Worm (Caenorhabditis elegans) whole organism, L3 larva: Measurements from ENCODE around the gene mon-2.

Source experiments
- R02D3.7 ChIP-seq: fragments of 150-350 bp; optimal IDR thresholded peaks from 2 replicates; lab custom pipeline; 2014; ENCODE audit warnings: missing biosample characterization, missing genetic modification characterization
- ZK546.5 ChIP-seq: sonication (generic microtip); optimal IDR thresholded peaks from 2 replicates; lab custom pipeline; 2017; ENCODE audit warnings: missing biosample characterization, missing genetic modification characterization
- aly-2 ChIP-seq: fragments of 150-350 bp; optimal IDR thresholded peaks from 2 replicates; lab custom pipeline; 2014; ENCODE audit warnings: missing biosample characterization, missing genetic modification characterization
- ama-1 ChIP-seq: fragments of 150-350 bp; optimal IDR thresholded peaks from 2 replicates; lab custom pipeline; 2018
- ceh-16 ChIP-seq: sonication (generic microtip); optimal IDR thresholded peaks from 2 replicates; lab custom pipeline; 2017; ENCODE audit warnings: missing biosample characterization, missing genetic modification characterization
- ceh-28 ChIP-seq: fragments of 150-350 bp; optimal IDR thresholded peaks from 2 replicates; lab custom pipeline; 2014; ENCODE audit warnings: missing biosample characterization, missing genetic modification reagents, missing genetic modification characterization
- ceh-82 ChIP-seq: fragments of 150-350 bp; optimal IDR thresholded peaks from 2 replicates; lab custom pipeline; 2014; ENCODE audit warnings: missing biosample characterization, missing genetic modification characterization
- ceh-9 ChIP-seq: sonication (generic microtip); optimal IDR thresholded peaks from 2 replicates; lab custom pipeline; 2018; ENCODE audit warnings: missing biosample characterization, missing genetic modification characterization
- egl-5 ChIP-seq: fragments of 150-350 bp; optimal IDR thresholded peaks from 2 replicates; lab custom pipeline; 2017; ENCODE audit warnings: missing biosample characterization, missing genetic modification reagents, missing genetic modification characterization, inconsistent platforms
- elt-2 ChIP-seq: sonication (generic microtip); optimal IDR thresholded peaks from 2 replicates; lab custom pipeline; 2016; ENCODE audit warnings: missing genetic modification reagents, mild to moderate bottlenecking, missing genetic modification characterization, missing compliant biosample characterization
- elt-3 ChIP-seq, 3 experiments: fragments of 150-350 bp in 1 of 3; sonication (generic microtip) in 2 of 3; optimal IDR thresholded peaks; 2 replicates in 2 of 3; 4 replicates in 1 of 3; lab custom pipeline; 2014 to 2017; ENCODE audit warnings: missing biosample characterization in 3 of 3, missing genetic modification characterization in 3 of 3
- eor-1 ChIP-seq, 2 experiments: fragments of 150-350 bp; optimal IDR thresholded peaks; 2 replicates each; lab custom pipeline; 2014 to 2018; ENCODE audit warnings: missing biosample characterization in 2 of 2, missing genetic modification characterization in 2 of 2
- fkh-10 ChIP-seq: sonication (generic microtip); optimal IDR thresholded peaks from 2 replicates; lab custom pipeline; 2017; ENCODE audit warnings: missing biosample characterization, missing genetic modification reagents, missing genetic modification characterization
- fkh-2 ChIP-seq: fragments of 150-350 bp; optimal IDR thresholded peaks from 2 replicates; lab custom pipeline; 2014; ENCODE audit warnings: missing biosample characterization, missing genetic modification reagents, missing genetic modification characterization
- fos-1 ChIP-seq: fragments of 150-350 bp; optimal IDR thresholded peaks from 2 replicates; lab custom pipeline; 2014; ENCODE audit warnings: missing biosample characterization, missing genetic modification characterization
- hmg-11 ChIP-seq: sonication (generic microtip); optimal IDR thresholded peaks from 2 replicates; lab custom pipeline; 2016; ENCODE audit warnings: missing genetic modification characterization, missing compliant biosample characterization
- jun-1 ChIP-seq: fragments of 150-350 bp; optimal IDR thresholded peaks from 2 replicates; lab custom pipeline; 2014; ENCODE audit warnings: missing biosample characterization, missing genetic modification reagents, missing genetic modification characterization
- lin-15B ChIP-seq: fragments of 150-350 bp; optimal IDR thresholded peaks from 2 replicates; lab custom pipeline; 2014; ENCODE audit warnings: missing biosample characterization, missing genetic modification characterization
- lin-39 ChIP-seq: fragments of 150-350 bp; optimal IDR thresholded peaks from 2 replicates; lab custom pipeline; 2018; ENCODE audit warnings: missing biosample characterization, missing genetic modification reagents, missing genetic modification characterization
- lsy-12 ChIP-seq: sonication (generic microtip); optimal IDR thresholded peaks from 2 replicates; lab custom pipeline; 2016; ENCODE audit warnings: mild to moderate bottlenecking, missing genetic modification characterization, missing compliant biosample characterization
- mdl-1 ChIP-seq: fragments of 150-350 bp; optimal IDR thresholded peaks from 2 replicates; lab custom pipeline; 2014; ENCODE audit warnings: missing biosample characterization, missing genetic modification characterization
- nfya-1 ChIP-seq: sonication (generic microtip); optimal IDR thresholded peaks from 2 replicates; lab custom pipeline; 2017; ENCODE audit warnings: missing genetic modification characterization, mild to moderate bottlenecking, missing compliant biosample characterization, antibody characterized with exemption, moderate library complexity; ENCODE audit not compliant: insufficient read depth
- nhr-23 ChIP-seq: fragments of 150-350 bp; optimal IDR thresholded peaks from 2 replicates; lab custom pipeline; 2014; ENCODE audit warnings: missing biosample characterization, missing genetic modification reagents, missing genetic modification characterization
- nhr-25 ChIP-seq: sonication (generic microtip); optimal IDR thresholded peaks from 2 replicates; lab custom pipeline; 2017; ENCODE audit warnings: missing biosample characterization, missing genetic modification characterization
- nhr-28 ChIP-seq: fragments of 150-350 bp; optimal IDR thresholded peaks from 2 replicates; lab custom pipeline; 2014; ENCODE audit warnings: missing biosample characterization, missing genetic modification characterization
- nhr-76 ChIP-seq: fragments of 150-350 bp; sonication (generic microtip); optimal IDR thresholded peaks from 5 replicates; lab custom pipeline; 2014; ENCODE audit warnings: missing biosample characterization, missing genetic modification characterization
- nhr-77 ChIP-seq: fragments of 150-350 bp; optimal IDR thresholded peaks from 2 replicates; lab custom pipeline; 2014; ENCODE audit warnings: missing biosample characterization, missing genetic modification characterization
- pha-4 ChIP-seq: fragments of 150-350 bp; optimal IDR thresholded peaks from 2 replicates; lab custom pipeline; 2014; ENCODE audit warnings: missing biosample characterization, missing genetic modification reagents, missing genetic modification characterization
- pqm-1 ChIP-seq: fragments of 150-350 bp; optimal IDR thresholded peaks from 2 replicates; lab custom pipeline; 2017; ENCODE audit warnings: missing biosample characterization, missing genetic modification characterization, inconsistent platforms
- sea-2 ChIP-seq: fragments of 150-350 bp; sonication (generic microtip); optimal IDR thresholded peaks from 4 replicates; lab custom pipeline; 2014; ENCODE audit warnings: missing biosample characterization, missing genetic modification reagents, missing genetic modification characterization
- snpc-4 ChIP-seq: fragments of 150-350 bp; optimal IDR thresholded peaks from 2 replicates; lab custom pipeline; 2014; ENCODE audit warnings: missing biosample characterization, missing genetic modification characterization
- tbx-2 ChIP-seq: sonication (generic microtip); optimal IDR thresholded peaks from 2 replicates; lab custom pipeline; 2016; ENCODE audit warnings: mild to moderate bottlenecking, missing genetic modification characterization, missing compliant biosample characterization
- unc-39 ChIP-seq: sonication (generic microtip); optimal IDR thresholded peaks from 4 replicates; lab custom pipeline; 2017; ENCODE audit warnings: missing biosample characterization, missing genetic modification characterization
- unc-62 ChIP-seq: fragments of 150-350 bp; sonication (generic microtip); optimal IDR thresholded peaks from 4 replicates; lab custom pipeline; 2014; ENCODE audit warnings: missing biosample characterization, missing genetic modification reagents, missing genetic modification characterization
- zag-1 ChIP-seq: fragments of 150-350 bp; optimal IDR thresholded peaks from 2 replicates; lab custom pipeline; 2014; ENCODE audit warnings: missing biosample characterization, missing genetic modification characterization
- ztf-4 ChIP-seq: fragments of 150-350 bp; optimal IDR thresholded peaks from 2 replicates; lab custom pipeline; 2014; ENCODE audit warnings: missing biosample characterization, missing genetic modification characterization

mon-2 gene

DNA sequence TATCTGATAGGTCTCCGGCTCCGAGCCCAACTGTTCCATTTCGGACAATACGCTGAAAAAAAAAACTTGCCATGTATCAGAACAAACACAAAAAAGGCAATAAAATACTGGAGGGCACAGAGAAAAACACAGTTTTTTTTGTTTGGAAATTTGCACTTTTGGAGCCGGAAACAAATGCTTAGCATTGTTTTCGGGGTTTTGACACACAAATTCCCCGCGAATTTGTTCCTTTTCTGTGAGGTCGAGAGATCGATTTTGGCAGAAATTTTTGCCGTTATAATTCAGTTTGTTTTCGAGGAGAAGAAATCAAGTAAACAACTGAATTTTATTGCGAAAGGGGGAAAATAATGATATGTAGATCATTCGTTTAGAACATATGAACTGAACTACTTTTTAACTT is 40.0 kb upstream of the mon-2 start, which contains the start of gene K08E4.2:
Gene K08E4.2, minus strand, starts transcription at position 54 of the 400 bp plus-strand sequence.
- TF ChIP-seq ama-1 (lab: Kevin White, UChicago) (no peak), pha-4 (no peak), nfya-1 (tag; lab: Kevin White, UChicago) (no peak), hmg-11 (no peak), fkh-2 (tag; lab: Kevin White, UChicago) (no peak), nhr-23 (tag; lab: Kevin White, UChicago) (no peak), pqm-1 (no peak), nhr-77 (tag; lab: Kevin White, UChicago) (no peak), elt-2 (tag; lab: Kevin White, UChicago) (no peak), unc-39 (no peak), ceh-28 (no peak)

DNA sequence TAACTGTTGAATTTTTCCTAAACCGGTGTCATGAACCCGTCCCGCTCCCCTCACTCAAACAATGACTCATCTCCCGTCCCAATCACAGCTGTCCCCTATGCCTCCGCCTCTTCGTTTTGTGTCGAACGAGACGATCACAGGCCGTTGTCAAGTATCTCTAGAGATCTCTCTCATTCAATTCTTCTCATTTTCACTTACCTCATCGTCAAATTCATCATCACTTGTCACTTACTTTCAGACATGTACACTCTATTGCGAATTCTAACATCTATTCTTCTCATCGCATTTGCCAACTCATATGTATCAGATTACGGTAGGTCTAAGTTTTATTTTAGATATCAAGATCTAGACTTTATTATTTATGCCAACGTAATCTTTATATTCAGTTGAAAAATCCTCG is 39.1 kb upstream of the mon-2 start, which contains the start of gene K08E4.3:
Gene K08E4.3, plus strand, starts transcription at position 235 of the 400 bp plus-strand sequence.
- no peak for TF ChIP-seq jun-1 (tag; lab: Kevin White, UChicago)
- TF ChIP-seq snpc-4 (tag; lab: Kevin White, UChicago) = no peak
- no peak for TF ChIP-seq nhr-76 (tag; lab: Kevin White, UChicago)
- no peak for TF ChIP-seq fkh-10 (GFP tag; lab: Kevin White, UChicago)
- no peak for TF ChIP-seq lin-39 (tag; lab: Kevin White, UChicago)
- no peak for TF ChIP-seq lin-15B (tag; lab: Kevin White, UChicago)
- peak; percentile 55 for TF ChIP-seq nfya-1 (tag; lab: Kevin White, UChicago)
- peak; percentile 33 for TF ChIP-seq unc-62 (GFP tag; lab: Kevin White, UChicago)

DNA sequence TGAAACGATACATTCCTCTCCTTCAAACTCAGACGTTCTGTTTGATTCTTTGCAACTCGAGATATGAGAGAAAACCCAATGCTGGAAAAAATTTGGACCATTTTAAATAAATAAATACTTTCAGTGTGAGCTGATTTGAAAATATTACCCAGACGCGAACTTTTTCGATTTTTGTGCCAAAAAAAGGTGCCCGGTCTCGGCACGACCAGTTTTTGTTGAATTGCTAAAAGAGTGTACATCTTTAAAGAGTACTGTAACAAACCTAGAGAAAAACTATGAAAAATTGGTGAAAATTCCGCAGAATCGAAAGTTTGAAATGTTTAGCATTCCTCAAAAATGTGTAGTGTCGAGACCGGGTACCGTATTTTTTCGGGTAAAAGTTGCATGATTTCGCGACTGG is 35.4 kb upstream of the mon-2 start, which contains the start of gene K08E4.8:
Gene K08E4.8, minus strand, starts transcription at position 101 of the 400 bp plus-strand sequence.
- TF ChIP-seq snpc-4 (tag; lab: Kevin White, UChicago) = no peak
- no peak for TF ChIP-seq pha-4
- TF ChIP-seq unc-39 = no peak
- TF ChIP-seq sea-2 = no peak
- TF ChIP-seq fkh-2 (tag; lab: Kevin White, UChicago) = no peak
- TF ChIP-seq jun-1 (tag; lab: Kevin White, UChicago) = no peak
- no peak for TF ChIP-seq hmg-11
- no peak for TF ChIP-seq nfya-1 (tag; lab: Kevin White, UChicago)
- TF ChIP-seq unc-62 (GFP tag; lab: Kevin White, UChicago) = no peak
- TF ChIP-seq zag-1 = no peak
- no peak for TF ChIP-seq pqm-1
- TF ChIP-seq R02D3.7 = no peak
- TF ChIP-seq aly-2 = no peak
- no peak for TF ChIP-seq nhr-28

DNA sequence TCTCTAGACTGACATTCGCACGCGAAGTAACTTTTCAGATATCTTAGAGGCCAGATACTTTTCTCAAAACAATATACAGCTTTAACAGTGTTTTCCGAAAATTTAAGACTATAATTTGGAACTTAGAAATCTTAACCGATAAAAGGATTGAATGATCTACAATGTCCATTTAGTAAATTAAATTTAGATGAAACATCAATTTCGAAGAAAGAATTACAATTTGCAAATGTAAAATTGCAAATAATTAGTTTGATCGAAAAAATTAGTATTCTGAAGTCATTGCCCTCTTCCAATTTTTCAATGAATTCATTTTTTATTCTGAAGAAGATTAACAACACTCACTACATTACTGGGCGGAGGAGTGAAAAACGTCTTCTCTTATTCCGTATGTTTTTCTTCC is 28.0 kb upstream of the mon-2 start, which contains the start of gene bath-37:
Gene bath-37, plus strand, starts transcription at position 301 of the 400 bp plus-strand sequence.
- TF ChIP-seq nhr-25 (tag; lab: Kevin White, UChicago) = no peak
- TF ChIP-seq tbx-2 (tag; lab: Kevin White, UChicago) = no peak
- TF ChIP-seq mdl-1 = no peak
- TF ChIP-seq sea-2 = no peak
- no peak for TF ChIP-seq ZK546.5 (tag; lab: Kevin White, UChicago)
- no peak for TF ChIP-seq ceh-9 (tag; lab: Kevin White, UChicago)
- TF ChIP-seq nhr-23 (tag; lab: Kevin White, UChicago) = no peak
- no peak for TF ChIP-seq ztf-4 (tag; lab: Kevin White, UChicago)
- TF ChIP-seq lsy-12 (tag; lab: Kevin White, UChicago) = no peak
- TF ChIP-seq elt-3 (tag; optimal IDR thresholded peaks at IDR 0.05; lab: Kevin White, UChicago) = no peak
- no peak for TF ChIP-seq fkh-2 (tag; lab: Kevin White, UChicago)
- TF ChIP-seq ceh-16 (tag; lab: Kevin White, UChicago) = no peak

DNA sequence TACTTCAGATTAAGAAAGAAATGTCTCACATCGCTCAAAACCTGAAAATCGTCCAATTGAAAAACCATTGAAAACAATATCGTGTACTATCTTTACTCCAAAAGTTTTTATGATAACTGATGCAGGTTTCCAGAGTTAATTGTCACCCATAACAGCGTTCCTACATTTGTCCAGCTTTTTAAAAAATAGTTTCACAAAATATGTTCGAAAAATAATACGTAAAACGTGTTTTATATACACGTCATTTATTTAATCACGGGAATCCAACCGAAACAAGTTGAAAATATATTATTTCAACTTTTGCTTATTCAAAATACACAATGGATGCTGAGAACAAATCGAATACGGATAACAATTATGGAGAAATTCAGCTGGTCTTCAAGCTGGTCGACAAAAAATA is 21.1 kb upstream of the mon-2 start, which contains the start of gene K08E4.7:
Gene K08E4.7, plus strand, starts transcription at position 301 of the 400 bp plus-strand sequence.
- no peak for TF ChIP-seq fos-1 (tag; lab: Kevin White, UChicago)
- no peak for TF ChIP-seq eor-1 (tag; optimal IDR thresholded peaks at IDR 0.05; lab: Kevin White, UChicago)
- TF ChIP-seq R02D3.7 = no peak
- TF ChIP-seq egl-5 (tag; lab: Kevin White, UChicago) = no peak
- no peak for TF ChIP-seq ceh-82 (tag; lab: Kevin White, UChicago)
